Fruit fly (Drosophila melanogaster) whole organism, embryonic: ENCODE measurements around the gene CG15728.
A peak's percentile ranks its signal among the peaks of the same experiment; 100 is the strongest.

Experiments used
- Antp ChIP-seq: fragments of 200-800 bp; sonication (Bioruptor generic); optimal IDR thresholded peaks from 3 replicates; lab custom pipeline; 2016; ENCODE audit warnings: missing biosample characterization, missing genetic modification characterization
- Asciz ChIP-seq: fragments of 200-800 bp; sonication (Bioruptor generic); optimal IDR thresholded peaks from 2 replicates; lab custom pipeline; 2017; ENCODE audit warnings: missing biosample characterization, mild to moderate bottlenecking, missing genetic modification characterization, missing genetic modification reagents
- Bdp1 ChIP-seq: fragments of 200-800 bp; sonication (Bioruptor generic); optimal IDR thresholded peaks from 3 replicates; lab custom pipeline; 2016; ENCODE audit warnings: missing biosample characterization, missing genetic modification characterization
- Blimp-1 ChIP-seq: fragments of 200-800 bp; sonication (Bioruptor generic); optimal IDR thresholded peaks from 3 replicates; lab custom pipeline; 2018; ENCODE audit warnings: missing biosample characterization, missing genetic modification characterization, mild to moderate bottlenecking, moderate library complexity, missing genetic modification reagents
- CG10274 ChIP-seq: fragments of 200-800 bp; sonication (Bioruptor generic); optimal IDR thresholded peaks from 3 replicates; lab custom pipeline; 2017; ENCODE audit warnings: missing biosample characterization, mild to moderate bottlenecking, missing genetic modification characterization
- CG10321 ChIP-seq: fragments of 200-800 bp; sonication (Bioruptor generic); IDR thresholded peaks from 2 replicates; pipeline ENCODE4 v1.3.6; 2022; ENCODE audit warnings: missing biosample characterization, missing genetic modification characterization
- CG10462 ChIP-seq: fragments of 200-800 bp; sonication (Bioruptor generic); optimal IDR thresholded peaks from 2 replicates; lab custom pipeline; 2016; ENCODE audit warnings: missing biosample characterization, missing genetic modification characterization
- CG12071 ChIP-seq: fragments of 200-800 bp; sonication (Bioruptor generic); optimal IDR thresholded peaks from 3 replicates; lab custom pipeline; 2018; ENCODE audit warnings: missing biosample characterization, mild to moderate bottlenecking, missing genetic modification characterization
- CG12942 ChIP-seq: fragments of 200-800 bp; sonication (Bioruptor generic); optimal IDR thresholded peaks from 3 replicates; lab custom pipeline; 2016; ENCODE audit warnings: missing biosample characterization, missing genetic modification characterization
- CG14667 ChIP-seq: fragments of 200-800 bp; sonication (Bioruptor generic); IDR thresholded peaks from 2 replicates; pipeline ENCODE4 v1.3.6; 2022; ENCODE audit warnings: missing biosample characterization, missing genetic modification characterization
- CG15011 ChIP-seq: fragments of 200-800 bp; sonication (Bioruptor generic); optimal IDR thresholded peaks from 3 replicates; lab custom pipeline; 2018; ENCODE audit warnings: missing biosample characterization, mild to moderate bottlenecking, missing genetic modification characterization
- CG17186 ChIP-seq: fragments of 200-800 bp; sonication (Bioruptor generic); optimal IDR thresholded peaks from 3 replicates; lab custom pipeline; 2017; ENCODE audit warnings: missing biosample characterization, missing genetic modification reagents, missing genetic modification characterization
- CG17612 ChIP-seq: fragments of 200-800 bp; sonication (Bioruptor generic); IDR thresholded peaks from 2 replicates; pipeline ENCODE4 v1.3.6; 2022; ENCODE audit warnings: missing biosample characterization, missing genetic modification characterization
- CG3065 ChIP-seq: fragments of 200-800 bp; sonication (Bioruptor generic); optimal IDR thresholded peaks from 2 replicates; lab custom pipeline; 2016; ENCODE audit warnings: missing biosample characterization, missing genetic modification characterization
- CG3281 ChIP-seq: fragments of 200-800 bp; sonication (Bioruptor generic); optimal IDR thresholded peaks from 3 replicates; lab custom pipeline; 2017; ENCODE audit warnings: missing biosample characterization, mild to moderate bottlenecking, missing genetic modification characterization
- CG6689 ChIP-seq: fragments of 200-800 bp; sonication (Bioruptor generic); IDR thresholded peaks from 2 replicates; pipeline ENCODE4 v1.3.6; 2022; ENCODE audit warnings: missing biosample characterization, missing genetic modification characterization
- CG7963 ChIP-seq: fragments of 200-800 bp; sonication (Bioruptor generic); IDR thresholded peaks from 3 replicates; pipeline ENCODE4 v1.3.6; 2022; ENCODE audit warnings: missing biosample characterization, missing genetic modification characterization; ENCODE audit not compliant: partially characterized antibody
- CG9727 ChIP-seq: fragments of 200-800 bp; sonication (Bioruptor generic); optimal IDR thresholded peaks from 3 replicates; lab custom pipeline; 2017; ENCODE audit warnings: missing biosample characterization, mild to moderate bottlenecking, missing genetic modification characterization
- Dip2 ChIP-seq: fragments of 200-800 bp; sonication (Bioruptor generic); IDR thresholded peaks from 2 replicates; pipeline ENCODE4 v1.3.6; 2022; ENCODE audit warnings: missing biosample characterization, missing genetic modification characterization
- Doc2 ChIP-seq: fragments of 200-800 bp; sonication (Bioruptor generic); IDR thresholded peaks from 2 replicates; pipeline ENCODE4 v1.3.6; 2022; ENCODE audit warnings: missing biosample characterization, missing genetic modification characterization
- Ets97D ChIP-seq: fragments of 200-800 bp; sonication (Bioruptor generic); optimal IDR thresholded peaks from 3 replicates; lab custom pipeline; 2016; ENCODE audit warnings: missing biosample characterization, missing genetic modification characterization
- Fer2 ChIP-seq: fragments of 200-800 bp; sonication (Bioruptor generic); optimal IDR thresholded peaks from 2 replicates; lab custom pipeline; 2018; ENCODE audit warnings: missing biosample characterization, mild to moderate bottlenecking, missing genetic modification characterization, moderate library complexity
- H2.0 ChIP-seq: fragments of 200-800 bp; sonication (Bioruptor generic); IDR thresholded peaks from 2 replicates; pipeline ENCODE4 v1.3.6; 2022; ENCODE audit warnings: missing biosample characterization, missing genetic modification characterization
- HLH4C ChIP-seq: fragments of 200-800 bp; sonication (Bioruptor generic); IDR thresholded peaks from 3 replicates; pipeline ENCODE4 v1.3.6; 2022; ENCODE audit warnings: missing biosample characterization, missing genetic modification characterization; ENCODE audit not compliant: partially characterized antibody
- HLH54F ChIP-seq: fragments of 200-800 bp; sonication (Bioruptor generic); optimal IDR thresholded peaks from 3 replicates; lab custom pipeline; 2016; ENCODE audit warnings: missing biosample characterization, missing genetic modification characterization
- Hey ChIP-seq: fragments of 200-800 bp; sonication (Bioruptor generic); optimal IDR thresholded peaks from 3 replicates; lab custom pipeline; 2018; ENCODE audit warnings: missing biosample characterization, mild to moderate bottlenecking, missing genetic modification characterization
- Hmr ChIP-seq: fragments of 200-800 bp; sonication (Bioruptor generic); optimal IDR thresholded peaks from 3 replicates; lab custom pipeline; 2017; ENCODE audit warnings: mild to moderate bottlenecking, missing biosample characterization, missing genetic modification reagents, missing genetic modification characterization
- Hr39 ChIP-seq: fragments of >200 bp; optimal IDR thresholded peaks from 2 replicates; lab custom pipeline; 2017
- Hr51 ChIP-seq, 2 experiments: fragments of 200-800 bp; sonication (Bioruptor generic); optimal IDR thresholded peaks; 2 replicates in 1 of 2; 3 replicates in 1 of 2; lab custom pipeline; 2016 to 2018; ENCODE audit warnings: missing biosample characterization in 2 of 2, missing genetic modification characterization in 2 of 2, mild to moderate bottlenecking in 1 of 2, moderate library complexity in 1 of 2
- Kr ChIP-seq: fragments of 200-800 bp; sonication (Bioruptor generic); optimal IDR thresholded peaks from 2 replicates; lab custom pipeline; 2017; ENCODE audit warnings: missing biosample characterization, mild to moderate bottlenecking, missing genetic modification characterization
- Max ChIP-seq: fragments of 200-800 bp; sonication (Bioruptor generic); optimal IDR thresholded peaks from 2 replicates; lab custom pipeline; 2016; ENCODE audit warnings: missing biosample characterization, mild to moderate bottlenecking, missing genetic modification characterization
- NFAT ChIP-seq: fragments of 200-800 bp; sonication (Bioruptor generic); IDR thresholded peaks from 2 replicates; pipeline ENCODE4 v1.3.6; 2022; ENCODE audit warnings: missing biosample characterization, missing genetic modification characterization
- Nf-YA ChIP-seq: fragments of 200-800 bp; sonication (Bioruptor generic); IDR thresholded peaks from 2 replicates; pipeline ENCODE4 v1.3.6; 2022; ENCODE audit warnings: missing biosample characterization, missing genetic modification characterization
- Oli ChIP-seq: fragments of 200-800 bp; sonication (Bioruptor generic); optimal IDR thresholded peaks from 2 replicates; lab custom pipeline; 2018; ENCODE audit warnings: missing biosample characterization, mild to moderate bottlenecking, missing genetic modification characterization, moderate library complexity
- Opbp ChIP-seq: fragments of 200-800 bp; sonication (Bioruptor generic); IDR thresholded peaks from 3 replicates; pipeline ENCODE4 v1.3.6; 2022; ENCODE audit warnings: missing biosample characterization, missing genetic modification characterization; ENCODE audit not compliant: partially characterized antibody
- Ptx1 ChIP-seq: fragments of 200-800 bp; sonication (Bioruptor generic); IDR thresholded peaks from 2 replicates; pipeline ENCODE4 v1.3.6; 2022; ENCODE audit warnings: missing biosample characterization, missing genetic modification characterization
- Stat92E ChIP-seq, 3 experiments: fragments of >200 bp in 2 of 3; fragments of 200-800 bp in 1 of 3; sonication (Bioruptor generic) in 1 of 3; optimal IDR thresholded peaks; 2 replicates each; lab custom pipeline; 2017 to 2019; ENCODE audit warnings: missing biosample characterization in 3 of 3, missing genetic modification characterization in 3 of 3, mild to moderate bottlenecking in 1 of 3, moderate library complexity in 1 of 3
- Taf1 ChIP-seq: fragments of 200-800 bp; sonication (Bioruptor generic); IDR thresholded peaks from 2 replicates; pipeline ENCODE4 v1.3.6; 2022; ENCODE audit warnings: missing biosample characterization, missing genetic modification characterization
- dimm ChIP-seq: fragments of 200-800 bp; sonication (Bioruptor generic); IDR thresholded peaks from 2 replicates; pipeline ENCODE4 v1.3.6; 2022; ENCODE audit warnings: missing biosample characterization, missing genetic modification characterization
- ewg ChIP-seq: fragments of 200-800 bp; sonication (Bioruptor generic); optimal IDR thresholded peaks from 3 replicates; lab custom pipeline; 2017; ENCODE audit warnings: mild to moderate bottlenecking, missing biosample characterization, missing genetic modification reagents, missing genetic modification characterization
- gsb ChIP-seq: fragments of 200-800 bp; sonication (Bioruptor generic); IDR thresholded peaks from 2 replicates; pipeline ENCODE4 v1.3.6; 2022; ENCODE audit warnings: missing biosample characterization, missing genetic modification characterization
- her ChIP-seq: fragments of 200-800 bp; sonication (Bioruptor generic); optimal IDR thresholded peaks from 2 replicates; lab custom pipeline; 2016; ENCODE audit warnings: missing biosample characterization, missing genetic modification characterization
- nerfin-1 ChIP-seq: fragments of 200-800 bp; sonication (Bioruptor generic); optimal IDR thresholded peaks from 3 replicates; lab custom pipeline; 2019; ENCODE audit warnings: missing biosample characterization, mild to moderate bottlenecking, missing genetic modification characterization, moderate library complexity
- pfk ChIP-seq: fragments of 200-800 bp; sonication (Bioruptor generic); optimal IDR thresholded peaks from 2 replicates; lab custom pipeline; 2018; ENCODE audit warnings: missing biosample characterization, mild to moderate bottlenecking, missing genetic modification characterization, moderate library complexity
- salm ChIP-seq: fragments of 200-800 bp; sonication (Bioruptor generic); optimal IDR thresholded peaks from 2 replicates; lab custom pipeline; 2018; ENCODE audit warnings: missing biosample characterization, mild to moderate bottlenecking, missing genetic modification characterization
- sima ChIP-seq: fragments of 200-800 bp; sonication (Bioruptor generic); optimal IDR thresholded peaks from 2 replicates; lab custom pipeline; 2016; ENCODE audit warnings: missing biosample characterization, missing genetic modification characterization
- stwl ChIP-seq: fragments of 200-800 bp; sonication (Bioruptor generic); optimal IDR thresholded peaks from 3 replicates; lab custom pipeline; 2018; ENCODE audit warnings: missing biosample characterization, mild to moderate bottlenecking, missing genetic modification characterization, moderate library complexity
- wor ChIP-seq: fragments of 200-800 bp; sonication (Bioruptor generic); IDR thresholded peaks from 2 replicates; pipeline ENCODE4 v1.3.6; 2022; ENCODE audit warnings: missing biosample characterization, missing genetic modification characterization
- zfh2 ChIP-seq: fragments of 200-800 bp; sonication (Bioruptor generic); optimal IDR thresholded peaks from 2 replicates; lab custom pipeline; 2016; ENCODE audit warnings: missing biosample characterization, missing genetic modification characterization

Gene CG15728

dm6 chrX:12665112-12665795 is 41.2 kb downstream of the CG15728 start (continued):
- no peak for TF ChIP-seq Hr39 (lab: Kevin White, UChicago)
- TF ChIP-seq H2.0, result peak; percentile 90
- peak; percentile 44 to 87 for TF ChIP-seq Hr51 (GFP tag; optimal IDR thresholded peaks at IDR 0.05; lab: Kevin White, UChicago)
- peak; percentile 77 for TF ChIP-seq CG12071 (GFP tag; lab: Kevin White, UChicago)
- peak; percentile 92 for TF ChIP-seq CG10321 (GFP tag; lab: Robert Waterston, UW)
- TF ChIP-seq stwl (tag; lab: Kevin White, UChicago), result peak; percentile 37
- peak; percentile 68; the same call in 1 of the 2 replicates for TF ChIP-seq Doc2
- TF ChIP-seq Blimp-1 (GFP tag; lab: Kevin White, UChicago), result peak; percentile 84
- TF ChIP-seq Antp, result peak; percentile 4
- peak; percentile 27 for TF ChIP-seq CG17186 (GFP tag; lab: Kevin White, UChicago)
- peak; percentile 74 for TF ChIP-seq CG10462
- TF ChIP-seq CG6689 (GFP tag; lab: Robert Waterston, UW), result peak; percentile 92
- peak; percentile 90 for TF ChIP-seq Oli
- peak; percentile 85 for TF ChIP-seq CG17612
- peak; percentile 92 for TF ChIP-seq CG9727
- no peak for TF ChIP-seq her (GFP tag; lab: Kevin White, UChicago)
- TF ChIP-seq ewg (GFP tag; lab: Kevin White, UChicago), result peak; percentile 57
- peak; percentile 10 for TF ChIP-seq pfk (GFP tag; lab: Kevin White, UChicago)
- peak; percentile 69 for TF ChIP-seq salm (tag; lab: Kevin White, UChicago)
- peak; percentile 77 for TF ChIP-seq wor (GFP tag; lab: Robert Waterston, UW)
- peak; percentile 77 for TF ChIP-seq Fer2
- TF ChIP-seq sima (GFP tag; lab: Kevin White, UChicago), result no peak
- peak; percentile 78 for TF ChIP-seq CG10274 (GFP tag; lab: Kevin White, UChicago)
- peak; percentile 78 for TF ChIP-seq Taf1 (GFP tag; lab: Robert Waterston, UW)
- peak; percentile 78 for TF ChIP-seq nerfin-1 (tag; lab: Kevin White, UChicago)
- TF ChIP-seq Ets97D (GFP tag; lab: Kevin White, UChicago), result peak; percentile 13
- TF ChIP-seq dimm (GFP tag; lab: Robert Waterston, UW), result no peak; the same call in 1 of the 2 replicates
- TF ChIP-seq CG7963, result no peak
- TF ChIP-seq zfh2 (GFP tag; lab: Kevin White, UChicago), result peak; percentile 66
- TF ChIP-seq Kr (GFP tag; lab: Kevin White, UChicago), result no peak
- peak; percentile 20 for TF ChIP-seq Bdp1 (GFP tag; lab: Kevin White, UChicago)
- peak; percentile 75 for TF ChIP-seq Max (GFP tag; lab: Kevin White, UChicago)
- TF ChIP-seq Nf-YA, result peak; percentile 73
- TF ChIP-seq HLH54F (GFP tag; lab: Kevin White, UChicago), result peak; percentile 43
- TF ChIP-seq CG3281 (GFP tag; lab: Kevin White, UChicago), result peak; percentile 87
- peak; percentile 83 for TF ChIP-seq CG15011
- TF ChIP-seq Hey (tag; lab: Kevin White, UChicago), result no peak
- TF ChIP-seq Dip2 (GFP tag; lab: Robert Waterston, UW), result peak; percentile 50; the same call in 1 of the 2 replicates
- peak in 1 of 3 experiments; percentile 7 for TF ChIP-seq Stat92E (GFP tag; optimal IDR thresholded peaks at IDR 0.05; lab: Kevin White, UChicago)
- TF ChIP-seq HLH4C (GFP tag; lab: Robert Waterston, UW), result no peak
- peak; percentile 90 for TF ChIP-seq Hmr (GFP tag; lab: Kevin White, UChicago)
- peak; percentile 94 for TF ChIP-seq NFAT
- peak; percentile 95 for TF ChIP-seq Ptx1 (GFP tag; lab: Robert Waterston, UW)
- peak; percentile 86 for TF ChIP-seq gsb
- TF ChIP-seq Opbp, result no peak
- TF ChIP-seq CG3065 (GFP tag; lab: Kevin White, UChicago), result peak; percentile 56
- TF ChIP-seq CG12942 (GFP tag; lab: Kevin White, UChicago), result peak; percentile 84
- peak; percentile 91 for TF ChIP-seq CG14667 (GFP tag; lab: Robert Waterston, UW)
- TF ChIP-seq Asciz (GFP tag; lab: Kevin White, UChicago), result peak; percentile 72
